Worm (Caenorhabditis elegans): ENCODE results near the gene srxa-8.

- TF ChIP-seq lsy-2 (tag; optimal IDR thresholded peaks at IDR 0.05) (peak; percentile 39 to 43), nhr-11 (tag; optimal IDR thresholded peaks at IDR 0.05) (no peak), nhr-237 (tag; optimal IDR thresholded peaks at IDR 0.05) (no peak), nhr-12 (tag; optimal IDR thresholded peaks at IDR 0.05) (no peak), aly-2 (tag; optimal IDR thresholded peaks at IDR 0.05) (peak; percentile 19), aha-1 (tag; optimal IDR thresholded peaks at IDR 0.05) (no peak), ztf-4 (tag; optimal IDR thresholded peaks at IDR 0.05) (peak; percentile 80), mef-2 (tag; optimal IDR thresholded peaks at IDR 0.05) (no peak), lin-39 (tag; optimal IDR thresholded peaks at IDR 0.05) (no peak), nhr-76 (tag; optimal IDR thresholded peaks at IDR 0.05) (no peak), rnt-1 (tag; optimal IDR thresholded peaks at IDR 0.05) (peak; percentile 41), skn-1 (tag; optimal IDR thresholded peaks at IDR 0.05) (peak; percentile 3)
These were observed 40.8 kb upstream of the srxa-8 start for ce11 chrX:13349230-13350122.
